Worm (Caenorhabditis elegans): ENCODE measurements around the gene srz-59.

DNA sequence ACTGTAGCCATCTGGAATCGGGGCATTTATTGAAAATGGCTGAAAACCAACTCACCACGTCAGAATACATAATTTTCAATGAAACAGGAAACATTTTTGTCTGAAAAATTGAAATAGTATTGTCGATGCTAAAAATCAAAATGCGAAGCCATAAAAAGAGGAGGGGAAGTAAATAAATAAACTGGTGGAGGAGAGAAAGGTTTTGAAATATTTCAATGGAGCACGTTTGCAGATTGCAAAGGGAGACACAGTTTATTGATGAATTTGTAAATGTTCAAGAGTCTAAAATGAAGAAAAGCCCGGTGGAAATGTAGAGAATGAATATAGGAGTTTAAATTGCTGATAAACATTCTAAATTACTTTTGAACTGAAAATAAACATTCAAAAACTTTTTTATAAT lies 28.8 kb upstream of the srz-59 start, which contains the start of gene F52B11.5:
- TF ChIP-seq ceh-19 (GFP tag; optimal IDR thresholded peaks at IDR 0.05), result no peak
- no peak for TF ChIP-seq nhr-232 (tag; optimal IDR thresholded peaks at IDR 0.05)
- no peak for TF ChIP-seq ets-4 (tag; optimal IDR thresholded peaks at IDR 0.05)
- TF ChIP-seq ceh-30 (tag; optimal IDR thresholded peaks at IDR 0.05), result no peak
- no peak for TF ChIP-seq ceh-18 (tag; optimal IDR thresholded peaks at IDR 0.05)

Measured in whole organism, late embryonic.